Worm (Caenorhabditis elegans) whole organism, young adult: Measurements from ENCODE around the gene sma-10.

ENCODE experiments used
- B0035.1 ChIP-seq: sonication (generic microtip); optimal IDR thresholded peaks from 2 replicates; lab custom pipeline; 2016; ENCODE audit warnings: missing genetic modification characterization, mild to moderate bottlenecking, missing compliant biosample characterization, missing genotype, missing genetic modification reagents
- C17E4.6 ChIP-seq: fragments of 200-800 bp; sonication (Bioruptor generic); IDR thresholded peaks from 2 replicates; pipeline ENCODE4 v1.3.6; 2022; ENCODE audit warnings: missing genetic modification reagents, missing genetic modification characterization, missing compliant biosample characterization
- D2030.7 ChIP-seq: fragments of 200-800 bp; sonication (Bioruptor generic); IDR thresholded peaks from 2 replicates; pipeline ENCODE4 v1.3.6; 2022; ENCODE audit warnings: missing genetic modification reagents, missing genetic modification characterization, missing compliant biosample characterization
- F22D6.2 ChIP-seq: sonication (generic microtip); optimal IDR thresholded peaks from 2 replicates; lab custom pipeline; 2016; ENCODE audit warnings: mild to moderate bottlenecking, missing genetic modification characterization, missing compliant biosample characterization
- F37B4.10 ChIP-seq: fragments of 200-800 bp; sonication (Bioruptor generic); IDR thresholded peaks from 2 replicates; pipeline ENCODE4 v1.3.6; 2022; ENCODE audit warnings: missing genetic modification characterization, missing compliant biosample characterization
- F52B5.7 ChIP-seq: sonication (generic microtip); optimal IDR thresholded peaks from 2 replicates; lab custom pipeline; 2016; ENCODE audit warnings: mild to moderate bottlenecking, missing genetic modification characterization, missing compliant biosample characterization
- T26A5.8 ChIP-seq: sonication (generic microtip); optimal IDR thresholded peaks from 2 replicates; lab custom pipeline; 2016; ENCODE audit warnings: missing genetic modification characterization, missing compliant biosample characterization
- Y53G8AR.9 ChIP-seq: fragments of 200-800 bp; sonication (Bioruptor generic); conservative IDR thresholded peaks from 2 replicates; pipeline ENCODE4 v1.3.6; 2022; ENCODE audit warnings: missing genetic modification reagents, missing genetic modification characterization, missing compliant biosample characterization
- Y67H2A.10 ChIP-seq: fragments of 200-800 bp; sonication (Bioruptor generic); conservative IDR thresholded peaks from 2 replicates; pipeline ENCODE4 v1.3.6; 2022; ENCODE audit warnings: missing genetic modification reagents, missing genetic modification characterization, missing compliant biosample characterization
- Y79H2A.3 ChIP-seq: fragments of 200-800 bp; sonication (Bioruptor generic); conservative IDR thresholded peaks from 2 replicates; pipeline ENCODE4 v1.3.6; 2022; ENCODE audit warnings: missing genetic modification reagents, missing genetic modification characterization, missing compliant biosample characterization
- Y95B8A.8 ChIP-seq: fragments of 200-800 bp; sonication (Bioruptor generic); IDR thresholded peaks from 2 replicates; pipeline ENCODE4 v1.3.6; 2022; ENCODE audit warnings: missing genetic modification reagents, missing genetic modification characterization, missing compliant biosample characterization
- aptf-2 ChIP-seq: fragments of 200-800 bp; sonication (Bioruptor generic); conservative IDR thresholded peaks from 2 replicates; pipeline ENCODE4 v1.3.6; 2022; ENCODE audit warnings: missing genetic modification reagents, missing genetic modification characterization, missing compliant biosample characterization
- attf-5 ChIP-seq: fragments of 200-800 bp; sonication (Bioruptor generic); optimal IDR thresholded peaks from 2 replicates; lab custom pipeline; 2018; ENCODE audit warnings: mild to moderate bottlenecking, missing genetic modification characterization, missing compliant biosample characterization
- ceh-27 ChIP-seq: fragments of 200-800 bp; sonication (Bioruptor generic); optimal IDR thresholded peaks from 2 replicates; lab custom pipeline; 2018; ENCODE audit warnings: mild to moderate bottlenecking, missing genetic modification characterization, moderate library complexity, missing compliant biosample characterization
- ceh-79 ChIP-seq: sonication (generic microtip); optimal IDR thresholded peaks from 2 replicates; lab custom pipeline; 2017; ENCODE audit warnings: mild to moderate bottlenecking, missing genetic modification characterization, missing compliant biosample characterization
- egl-18 ChIP-seq: fragments of 200-800 bp; sonication (Bioruptor generic); IDR thresholded peaks from 2 replicates; pipeline ENCODE4 v1.3.6; 2022; ENCODE audit warnings: missing genetic modification reagents, missing genetic modification characterization, missing compliant biosample characterization
- egrh-3 ChIP-seq: fragments of 200-800 bp; sonication (Bioruptor generic); IDR thresholded peaks from 2 replicates; pipeline ENCODE4 v1.3.6; 2022; ENCODE audit warnings: missing genetic modification reagents, missing genetic modification characterization, missing compliant biosample characterization
- ets-4 ChIP-seq: fragments of 200-800 bp; sonication (Bioruptor generic); optimal IDR thresholded peaks from 2 replicates; lab custom pipeline; 2018; ENCODE audit warnings: mild to moderate bottlenecking, missing genetic modification characterization, missing compliant biosample characterization
- fkh-3 ChIP-seq: sonication (generic microtip); optimal IDR thresholded peaks from 2 replicates; lab custom pipeline; 2016; ENCODE audit warnings: mild to moderate bottlenecking, missing genetic modification characterization, missing compliant biosample characterization
- hlh-12 ChIP-seq: sonication (generic microtip); optimal IDR thresholded peaks from 2 replicates; lab custom pipeline; 2016; ENCODE audit warnings: missing genetic modification characterization, missing compliant biosample characterization
- hmg-1.2 ChIP-seq: fragments of 200-800 bp; sonication (Bioruptor generic); IDR thresholded peaks from 2 replicates; pipeline ENCODE4 v1.3.6; 2022; ENCODE audit warnings: missing genetic modification reagents, missing genetic modification characterization, missing compliant biosample characterization
- lag-1 ChIP-seq: fragments of 200-800 bp; sonication (Bioruptor generic); IDR thresholded peaks from 2 replicates; pipeline ENCODE4 v1.3.6; 2022; ENCODE audit warnings: missing genetic modification reagents, missing genetic modification characterization, missing compliant biosample characterization
- lin-26 ChIP-seq: fragments of 200-800 bp; sonication (Bioruptor generic); IDR thresholded peaks from 2 replicates; pipeline ENCODE4 v1.3.6; 2022; ENCODE audit warnings: missing genetic modification reagents, missing genetic modification characterization, missing compliant biosample characterization
- lin-35 ChIP-seq, 3 experiments: fragments of 150-350 bp in 2 of 3; sonication (generic microtip) in 1 of 3; optimal IDR thresholded peaks; 2 replicates each; lab custom pipeline; 2014 to 2018; ENCODE audit warnings: missing biosample characterization in 3 of 3, missing genetic modification characterization in 3 of 3, missing genetic modification reagents in 3 of 3
- lin-40 ChIP-seq: sonication (generic microtip); optimal IDR thresholded peaks from 2 replicates; lab custom pipeline; 2016; ENCODE audit warnings: missing genetic modification characterization, mild to moderate bottlenecking, missing compliant biosample characterization, missing genotype, missing genetic modification reagents
- madf-10 ChIP-seq: sonication (generic microtip); optimal IDR thresholded peaks from 2 replicates; lab custom pipeline; 2016; ENCODE audit warnings: mild to moderate bottlenecking, missing genetic modification characterization, missing compliant biosample characterization
- madf-6 ChIP-seq: fragments of 200-800 bp; sonication (Bioruptor generic); IDR thresholded peaks from 2 replicates; pipeline ENCODE4 v1.3.6; 2022; ENCODE audit warnings: missing genetic modification reagents, missing genetic modification characterization, missing compliant biosample characterization
- mes-4 ChIP-seq: sonication (generic microtip); optimal IDR thresholded peaks from 2 replicates; lab custom pipeline; 2016; ENCODE audit warnings: missing genotype, missing genetic modification characterization, missing compliant biosample characterization
- nfyb-1 ChIP-seq: fragments of 200-800 bp; sonication (Bioruptor generic); IDR thresholded peaks from 2 replicates; pipeline ENCODE4 v1.3.6; 2022; ENCODE audit warnings: missing genetic modification reagents, missing genetic modification characterization, missing compliant biosample characterization
- nhr-80 ChIP-seq: sonication (generic microtip); optimal IDR thresholded peaks from 2 replicates; lab custom pipeline; 2016; ENCODE audit warnings: missing genetic modification characterization, missing compliant biosample characterization
- rcor-1 ChIP-seq: fragments of 200-800 bp; sonication (Bioruptor generic); IDR thresholded peaks from 2 replicates; pipeline ENCODE4 v1.3.6; 2022; ENCODE audit warnings: missing genetic modification reagents, missing genetic modification characterization, missing compliant biosample characterization
- repo-1 ChIP-seq: sonication (generic microtip); optimal IDR thresholded peaks from 2 replicates; lab custom pipeline; 2017; ENCODE audit warnings: mild to moderate bottlenecking, missing genetic modification characterization, missing compliant biosample characterization
- rpc-1 ChIP-seq, 2 experiments: fragments of 150-350 bp in 1 of 2; sonication (generic microtip) in 1 of 2; optimal IDR thresholded peaks; 2 replicates each; lab custom pipeline; 2014 to 2018; ENCODE audit warnings: missing biosample characterization in 1 of 2, missing genetic modification characterization in 1 of 2, missing genetic modification reagents in 1 of 2, missing genotype in 1 of 2
- snpc-4 ChIP-seq, 5 experiments: fragments of 150-350 bp in 1 of 5; sonication (generic microtip) in 4 of 5; optimal IDR thresholded peaks; 2 replicates each; lab custom pipeline; 2014 to 2018; ENCODE audit warnings: missing genetic modification characterization in 5 of 5, missing biosample characterization in 3 of 5, antibody characterized with exemption in 2 of 5, mild to moderate bottlenecking in 2 of 5, missing compliant biosample characterization in 2 of 5, missing genotype in 2 of 5, moderate library complexity in 2 of 5, missing genetic modification reagents in 1 of 5
- ztf-25 ChIP-seq: fragments of 200-800 bp; sonication (Bioruptor generic); IDR thresholded peaks from 2 replicates; pipeline ENCODE4 v1.3.6; 2022; ENCODE audit warnings: missing genetic modification reagents, missing genetic modification characterization, missing compliant biosample characterization
- ztf-3 ChIP-seq: fragments of 200-800 bp; sonication (Bioruptor generic); optimal IDR thresholded peaks from 2 replicates; lab custom pipeline; 2018; ENCODE audit warnings: mild to moderate bottlenecking, missing genetic modification characterization, missing compliant biosample characterization

sma-10 gene

DNA sequence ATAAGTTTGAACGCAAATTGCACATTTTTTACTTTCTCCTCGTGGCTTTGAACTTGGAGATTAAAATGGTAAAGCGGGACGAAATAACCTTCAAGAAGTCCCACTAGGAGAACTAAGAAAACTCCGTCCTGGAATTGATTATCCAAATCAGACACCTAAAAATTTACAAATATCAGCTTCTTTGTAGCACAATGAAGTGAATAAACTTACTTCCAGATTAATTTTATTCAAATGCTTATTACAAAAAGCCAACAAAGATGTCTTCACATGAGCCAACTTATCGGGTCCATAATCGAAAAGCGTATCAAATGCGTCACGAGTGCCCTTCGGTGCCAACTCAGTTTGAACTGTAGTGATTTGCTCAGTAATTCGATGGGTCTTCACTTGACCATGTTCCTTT lies 11.8 kb upstream of the sma-10 start:
- TF ChIP-seq F22D6.2 (tag; lab: Kevin White, UChicago), result no peak

DNA sequence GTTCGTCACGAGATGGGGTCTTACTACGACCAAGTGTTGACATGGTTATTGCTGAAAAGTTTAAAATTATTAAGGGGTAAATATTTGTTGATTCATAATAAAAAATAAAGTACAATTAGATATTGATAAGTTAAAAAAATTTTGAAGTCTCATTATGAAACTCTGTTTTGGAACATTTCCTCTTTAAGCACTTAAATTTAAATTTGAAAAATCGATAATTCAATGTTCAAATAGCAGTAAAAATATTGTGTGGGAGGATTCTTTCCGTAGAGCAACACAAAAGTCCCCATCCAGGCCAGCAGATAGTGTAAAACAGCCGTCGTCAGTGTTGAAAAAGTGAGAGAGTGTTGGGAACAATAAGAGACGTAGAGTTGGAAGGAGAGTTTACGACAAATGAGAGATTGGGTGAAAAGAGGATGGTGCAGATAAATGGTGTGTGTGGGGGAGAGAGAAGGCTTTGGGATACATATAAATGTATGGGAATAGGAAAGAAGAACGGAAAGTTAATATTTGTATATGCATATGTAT lies 10.0 kb upstream of the sma-10 start, which contains the start of gene pat-6:
pat-6 (minus strand) TSS at position 51 of the 528 bp plus-strand sequence.
- peak; percentile 80; the same call in 1 of the 2 replicates for TF ChIP-seq hmg-1.2
- TF ChIP-seq lin-35 (GFP tag; optimal IDR thresholded peaks at IDR 0.05; lab: Kevin White, UChicago), result peak in 1 of 3 experiments; percentile 34
- no peak for TF ChIP-seq lag-1 (GFP tag; lab: Robert Waterston, UW)
- TF ChIP-seq, all 124 proteins: peak for 2

DNA sequence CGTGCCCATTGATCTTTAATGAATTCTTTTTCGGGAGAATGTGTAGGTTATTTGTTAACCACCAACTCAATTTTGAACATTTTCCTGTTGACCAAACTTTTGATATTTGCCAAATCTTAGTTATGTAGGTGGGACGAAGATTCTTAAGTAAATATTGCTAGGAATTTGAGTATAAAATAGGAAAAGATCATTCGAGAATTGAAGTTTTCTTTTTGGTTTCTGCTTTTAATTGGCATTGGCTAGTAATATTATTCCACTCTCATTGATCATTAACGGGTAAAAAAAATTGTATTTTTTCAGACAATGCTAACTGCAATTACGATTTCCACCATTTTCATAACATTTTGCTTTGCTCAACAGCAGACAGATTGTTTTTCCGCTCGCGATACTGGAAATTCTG lies 8.1 kb upstream of the sma-10 start, which contains the start of gene T21D12.12:
T21D12.12 (plus strand) TSS at position 301 of the 400 bp plus-strand sequence.
- TF ChIP-seq lin-26 (no peak), mes-4 (no peak), egrh-3 (GFP tag; lab: Robert Waterston, UW) (no peak), madf-6 (GFP tag; lab: Robert Waterston, UW) (no peak)

DNA sequence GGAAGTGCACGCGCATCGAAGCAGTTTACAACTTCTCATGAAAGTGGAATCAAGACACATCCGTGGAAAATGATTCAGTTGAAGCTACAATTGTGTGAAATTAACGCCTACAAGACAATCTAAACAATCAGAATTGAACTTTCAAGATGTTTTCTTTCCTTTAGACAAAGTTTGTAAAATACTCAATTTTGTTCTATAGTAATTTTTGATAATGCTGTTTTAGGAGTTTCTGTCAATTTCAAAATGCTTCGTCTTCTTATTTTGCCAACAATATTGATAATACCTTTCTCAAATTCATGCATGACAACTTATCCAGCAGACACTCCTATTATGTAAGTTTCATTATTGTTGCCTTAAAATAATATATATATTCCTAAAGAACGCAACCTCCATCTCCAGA lies 5.1 kb upstream of the sma-10 start, which contains the start of gene T21D12.11:
T21D12.11 (plus strand) TSS at position 301 of the 400 bp plus-strand sequence.
- TF ChIP-seq rcor-1 (GFP tag; lab: Robert Waterston, UW) (no peak), nfyb-1 (GFP tag; lab: Robert Waterston, UW) (no peak), nhr-80 (tag; lab: Kevin White, UChicago) (no peak), snpc-4 (GFP tag; optimal IDR thresholded peaks at IDR 0.05; lab: Kevin White, UChicago) (no peak), snpc-4 (tag; optimal IDR thresholded peaks at IDR 0.05; lab: Kevin White, UChicago) (no peak), lin-35 (GFP tag; optimal IDR thresholded peaks at IDR 0.05; lab: Kevin White, UChicago) (no peak), ceh-79 (tag; lab: Kevin White, UChicago) (no peak), repo-1 (tag; lab: Kevin White, UChicago) (no peak), Y95B8A.8 (no peak), Y79H2A.3 (no peak), aptf-2 (GFP tag; lab: Robert Waterston, UW) (no peak), C17E4.6 (no peak), ztf-3 (GFP tag; lab: Kevin White, UChicago) (no peak)

DNA sequence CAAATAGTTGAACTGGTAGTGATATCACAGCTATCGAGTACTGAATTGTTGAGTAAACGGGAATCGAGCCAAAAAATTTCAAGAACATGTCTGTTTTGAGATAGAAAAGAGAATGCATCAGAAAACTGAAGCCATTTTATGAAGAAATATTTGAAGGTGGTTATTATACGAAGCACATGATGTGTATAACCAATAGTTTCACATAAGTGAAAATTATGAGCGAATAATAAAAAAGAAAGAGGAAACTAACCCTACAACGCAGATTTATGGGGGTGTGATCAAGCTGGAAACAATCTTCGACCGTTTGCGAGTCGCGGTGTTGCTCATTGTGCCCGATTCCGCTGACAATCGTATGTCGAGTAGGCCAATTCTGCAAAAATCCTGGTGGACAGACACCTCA lies 921 bp upstream of the sma-10 start, which contains the start of gene srh-282:
srh-282 (minus strand) TSS at position 101 of the 400 bp plus-strand sequence.
- no peak for TF ChIP-seq Y53G8AR.9 (GFP tag; lab: Robert Waterston, UW)
- TF ChIP-seq hlh-12 (tag; lab: Kevin White, UChicago), result no peak
- TF ChIP-seq Y67H2A.10 (GFP tag; lab: Robert Waterston, UW), result no peak
- no peak for TF ChIP-seq madf-10 (tag; lab: Kevin White, UChicago)
- TF ChIP-seq rpc-1 (optimal IDR thresholded peaks at IDR 0.05; lab: Kevin White, UChicago), result no peak
- no peak for TF ChIP-seq rpc-1 (tag; optimal IDR thresholded peaks at IDR 0.05; lab: Kevin White, UChicago)
- TF ChIP-seq snpc-4 (GFP tag; optimal IDR thresholded peaks at IDR 0.05; lab: Kevin White, UChicago), result no peak
- TF ChIP-seq snpc-4 (tag; optimal IDR thresholded peaks at IDR 0.05; lab: Kevin White, UChicago), result no peak
- no peak for TF ChIP-seq T26A5.8 (tag; lab: Kevin White, UChicago)
- TF ChIP-seq Y95B8A.8, result no peak
- TF ChIP-seq ets-4 (GFP tag; lab: Kevin White, UChicago), result no peak
- no peak for TF ChIP-seq fkh-3 (tag; lab: Kevin White, UChicago)
- TF ChIP-seq egrh-3 (GFP tag; lab: Robert Waterston, UW), result no peak
- no peak for TF ChIP-seq D2030.7
- no peak for TF ChIP-seq F37B4.10 (GFP tag; lab: Robert Waterston, UW)
- TF ChIP-seq ceh-27 (GFP tag; lab: Kevin White, UChicago), result no peak
- no peak for TF ChIP-seq lin-40 (tag; lab: Kevin White, UChicago)
- no peak for TF ChIP-seq egl-18
- TF ChIP-seq ztf-25 (GFP tag; lab: Robert Waterston, UW), result no peak
- TF ChIP-seq attf-5, result no peak
- no peak for TF ChIP-seq B0035.1
- no peak for TF ChIP-seq F52B5.7
